Worm (Caenorhabditis elegans): ENCODE results near the gene C34E10.12.

- TF ChIP-seq nhr-237 (tag; optimal IDR thresholded peaks at IDR 0.05) (no peak), ztf-11 (tag; optimal IDR thresholded peaks at IDR 0.05) (no peak), unc-39 (tag; optimal IDR thresholded peaks at IDR 0.05) (no peak), nhr-12 (tag; optimal IDR thresholded peaks at IDR 0.05) (no peak), ces-1 (GFP tag; optimal IDR thresholded peaks at IDR 0.05) (no peak), elt-3 (tag; optimal IDR thresholded peaks at IDR 0.05) (no peak), tbx-8 (GFP tag; optimal IDR thresholded peaks at IDR 0.05) (no peak), ceh-39 (tag; optimal IDR thresholded peaks at IDR 0.05) (no peak), blmp-1 (tag; optimal IDR thresholded peaks at IDR 0.05) (no peak), hlh-1 (tag; optimal IDR thresholded peaks at IDR 0.05) (no peak)
These were observed 46.0 kb downstream of the C34E10.12 start for ce11 chrIII:5181641-5182040.

All from whole organism, mixed stage, embryonic.